Worm (Caenorhabditis elegans) whole organism, L1 larva: Measurements from ENCODE around the gene Y42G9A.3.

Source experiments
- C34B4.2 ChIP-seq: sonication (generic microtip); optimal IDR thresholded peaks from 2 replicates; lab custom pipeline; 2017; ENCODE audit warnings: mild to moderate bottlenecking, missing genetic modification characterization, missing compliant biosample characterization
- F16B12.6 ChIP-seq: fragments of 150-350 bp; optimal IDR thresholded peaks from 2 replicates; lab custom pipeline; 2014; ENCODE audit warnings: missing biosample characterization, missing genetic modification characterization
- aha-1 ChIP-seq: fragments of 150-350 bp; optimal IDR thresholded peaks from 2 replicates; lab custom pipeline; 2014; ENCODE audit warnings: missing biosample characterization, missing genetic modification characterization
- alr-1 ChIP-seq: fragments of 200-800 bp; sonication (Bioruptor generic); optimal IDR thresholded peaks from 2 replicates; lab custom pipeline; 2018; ENCODE audit warnings: borderline replicate concordance, mild to moderate bottlenecking, missing genetic modification characterization, missing compliant biosample characterization
- aly-2 ChIP-seq: fragments of 150-350 bp; optimal IDR thresholded peaks from 2 replicates; lab custom pipeline; 2014; ENCODE audit warnings: missing biosample characterization, missing genetic modification characterization
- ama-1 ChIP-seq: fragments of 150-350 bp; optimal IDR thresholded peaks from 2 replicates; lab custom pipeline; 2014
- blmp-1 ChIP-seq: fragments of 150-350 bp; optimal IDR thresholded peaks from 2 replicates; lab custom pipeline; 2014; ENCODE audit warnings: missing biosample characterization, missing genetic modification characterization
- ceh-8 ChIP-seq: fragments of 200-800 bp; sonication (Bioruptor generic); optimal IDR thresholded peaks from 2 replicates; lab custom pipeline; 2018; ENCODE audit warnings: mild to moderate bottlenecking, missing genetic modification characterization, moderate library complexity, missing compliant biosample characterization
- ceh-82 ChIP-seq, 3 experiments: fragments of 150-350 bp in 1 of 3; sonication (generic microtip) in 2 of 3; optimal IDR thresholded peaks; 2 replicates each; lab custom pipeline; 2014 to 2017; ENCODE audit warnings: missing biosample characterization in 3 of 3, missing genetic modification characterization in 3 of 3
- ceh-88 ChIP-seq: fragments of 200-800 bp; sonication (Bioruptor generic); IDR thresholded peaks from 2 replicates; pipeline ENCODE4 v1.3.6; 2022; ENCODE audit warnings: missing genetic modification characterization, missing compliant biosample characterization
- ceh-90 ChIP-seq: sonication (generic microtip); optimal IDR thresholded peaks from 2 replicates; lab custom pipeline; 2016; ENCODE audit warnings: missing genetic modification characterization, missing compliant biosample characterization
- ces-1 ChIP-seq: fragments of 150-350 bp; optimal IDR thresholded peaks from 2 replicates; lab custom pipeline; 2014; ENCODE audit warnings: missing biosample characterization, missing genetic modification reagents, missing genetic modification characterization
- dpl-1 ChIP-seq, 3 experiments: fragments of 150-350 bp in 2 of 3; sonication (generic microtip) in 1 of 3; optimal IDR thresholded peaks; 2 replicates each; lab custom pipeline; 2014 to 2017; ENCODE audit warnings: missing biosample characterization in 3 of 3, missing genetic modification characterization in 3 of 3, missing genetic modification reagents in 3 of 3
- dsc-1 ChIP-seq: sonication (generic microtip); optimal IDR thresholded peaks from 2 replicates; lab custom pipeline; 2016; ENCODE audit warnings: mild to moderate bottlenecking, missing genetic modification characterization, missing compliant biosample characterization
- efl-3 ChIP-seq: fragments of 200-800 bp; sonication (Bioruptor generic); optimal IDR thresholded peaks from 2 replicates; lab custom pipeline; 2018; ENCODE audit warnings: mild to moderate bottlenecking, missing genetic modification characterization, missing compliant biosample characterization
- egl-27 ChIP-seq, 2 experiments: fragments of 150-350 bp in 1 of 2; sonication (generic microtip); optimal IDR thresholded peaks; 3 replicates each; lab custom pipeline; 2017 to 2018; ENCODE audit warnings: missing biosample characterization in 2 of 2, missing genetic modification characterization in 2 of 2, missing genetic modification reagents in 2 of 2
- elt-2 ChIP-seq: sonication (generic microtip); optimal IDR thresholded peaks from 2 replicates; lab custom pipeline; 2016; ENCODE audit warnings: missing genetic modification characterization, mild to moderate bottlenecking, inconsistent platforms, missing compliant biosample characterization, missing genetic modification reagents
- ets-5 ChIP-seq: fragments of 200-800 bp; sonication (Bioruptor generic); IDR thresholded peaks from 2 replicates; pipeline ENCODE4 v1.3.6; 2022; ENCODE audit warnings: missing genetic modification characterization, missing compliant biosample characterization
- fkh-4 ChIP-seq: sonication (generic microtip); optimal IDR thresholded peaks from 2 replicates; lab custom pipeline; 2016; ENCODE audit warnings: missing compliant biosample characterization, missing genetic modification characterization, borderline replicate concordance
- fkh-8 ChIP-seq: sonication (generic microtip); optimal IDR thresholded peaks from 2 replicates; lab custom pipeline; 2016; ENCODE audit warnings: mild to moderate bottlenecking, missing genetic modification characterization, missing compliant biosample characterization
- fos-1 ChIP-seq: fragments of 150-350 bp; optimal IDR thresholded peaks from 2 replicates; lab custom pipeline; 2014; ENCODE audit warnings: missing biosample characterization, missing genetic modification characterization
- hpl-2 ChIP-seq: fragments of 150-350 bp; optimal IDR thresholded peaks from 2 replicates; lab custom pipeline; 2014; ENCODE audit warnings: missing biosample characterization, missing genetic modification reagents, missing genetic modification characterization
- irx-1 ChIP-seq: sonication (generic microtip); optimal IDR thresholded peaks from 2 replicates; lab custom pipeline; 2016; ENCODE audit warnings: missing genetic modification characterization, missing compliant biosample characterization
- lin-14 ChIP-seq: fragments of 200-800 bp; sonication (Bioruptor generic); optimal IDR thresholded peaks from 2 replicates; lab custom pipeline; 2018; ENCODE audit warnings: mild to moderate bottlenecking, missing genetic modification characterization, moderate library complexity, missing compliant biosample characterization
- lin-15B ChIP-seq: fragments of 150-350 bp; sonication (generic microtip); optimal IDR thresholded peaks from 3 replicates; lab custom pipeline; 2014; ENCODE audit warnings: missing biosample characterization, missing genetic modification characterization
- lin-35 ChIP-seq, 2 experiments: fragments of 150-350 bp; optimal IDR thresholded peaks; 2 replicates each; lab custom pipeline; 2014; ENCODE audit warnings: missing biosample characterization in 2 of 2, missing genetic modification characterization in 2 of 2, missing genetic modification reagents in 2 of 2
- lin-39 ChIP-seq: fragments of 150-350 bp; optimal IDR thresholded peaks from 2 replicates; lab custom pipeline; 2014; ENCODE audit warnings: missing biosample characterization, missing genetic modification reagents, missing genetic modification characterization
- lsy-2 ChIP-seq, 2 experiments: fragments of 150-350 bp; optimal IDR thresholded peaks; 2 replicates each; lab custom pipeline; 2014; ENCODE audit warnings: missing biosample characterization in 2 of 2, missing genetic modification characterization in 2 of 2
- mab-9 ChIP-seq: fragments of 200-800 bp; sonication (Bioruptor generic); IDR thresholded peaks from 2 replicates; pipeline ENCODE4 v1.3.6; 2022; ENCODE audit warnings: missing genetic modification reagents, missing genetic modification characterization, missing compliant biosample characterization
- mdl-1 ChIP-seq, 2 experiments: fragments of 150-350 bp; optimal IDR thresholded peaks; 2 replicates each; lab custom pipeline; 2014 to 2017; ENCODE audit warnings: missing biosample characterization in 2 of 2, missing genetic modification characterization in 2 of 2, inconsistent platforms in 1 of 2
- mef-2 ChIP-seq: fragments of 150-350 bp; optimal IDR thresholded peaks from 2 replicates; lab custom pipeline; 2014; ENCODE audit warnings: missing biosample characterization, missing genetic modification characterization
- mep-1 ChIP-seq: fragments of 150-350 bp; optimal IDR thresholded peaks from 2 replicates; lab custom pipeline; 2014; ENCODE audit warnings: missing biosample characterization, missing genetic modification characterization
- nhr-12 ChIP-seq: sonication (generic microtip); optimal IDR thresholded peaks from 2 replicates; lab custom pipeline; 2017; ENCODE audit warnings: missing biosample characterization, missing genetic modification characterization
- nhr-19 ChIP-seq: fragments of 200-800 bp; sonication (Bioruptor generic); conservative IDR thresholded peaks from 2 replicates; pipeline ENCODE4 v1.3.6; 2022; ENCODE audit warnings: missing genetic modification characterization, missing compliant biosample characterization
- nhr-237 ChIP-seq: fragments of 150-350 bp; optimal IDR thresholded peaks from 2 replicates; lab custom pipeline; 2014; ENCODE audit warnings: missing biosample characterization, missing genetic modification characterization
- nhr-28 ChIP-seq: fragments of 150-350 bp; optimal IDR thresholded peaks from 2 replicates; lab custom pipeline; 2014; ENCODE audit warnings: missing biosample characterization, missing genetic modification characterization
- nhr-47 ChIP-seq: sonication (generic microtip); optimal IDR thresholded peaks from 2 replicates; lab custom pipeline; 2016; ENCODE audit warnings: mild to moderate bottlenecking, missing genetic modification characterization, moderate library complexity, missing compliant biosample characterization
- nhr-76 ChIP-seq: sonication (generic microtip); optimal IDR thresholded peaks from 2 replicates; lab custom pipeline; 2017; ENCODE audit warnings: missing biosample characterization, missing genetic modification characterization
- nhr-77 ChIP-seq: fragments of 150-350 bp; optimal IDR thresholded peaks from 2 replicates; lab custom pipeline; 2014; ENCODE audit warnings: missing biosample characterization, missing genetic modification characterization
- nhr-84 ChIP-seq: sonication (generic microtip); optimal IDR thresholded peaks from 2 replicates; lab custom pipeline; 2017; ENCODE audit warnings: missing biosample characterization, missing genetic modification characterization
- nhr-85 ChIP-seq: sonication (generic microtip); peaks from one replicate; lab custom pipeline; 2016; ENCODE audit warnings: missing genetic modification characterization, inconsistent platforms, missing compliant biosample characterization
- nhr-90 ChIP-seq: sonication (generic microtip); optimal IDR thresholded peaks from 2 replicates; lab custom pipeline; 2016; ENCODE audit warnings: mild to moderate bottlenecking, missing genetic modification characterization, missing compliant biosample characterization; ENCODE audit not compliant: poor library complexity
- pag-3 ChIP-seq: sonication (generic microtip); optimal IDR thresholded peaks from 2 replicates; lab custom pipeline; 2017; ENCODE audit warnings: missing genetic modification characterization, mild to moderate bottlenecking, missing compliant biosample characterization, antibody characterized with exemption, borderline replicate concordance; ENCODE audit not compliant: insufficient read depth
- pax-3 ChIP-seq: fragments of 200-800 bp; sonication (Bioruptor generic); optimal IDR thresholded peaks from 2 replicates; lab custom pipeline; 2018; ENCODE audit warnings: mild to moderate bottlenecking, missing genetic modification characterization, moderate library complexity, missing compliant biosample characterization
- skn-1 ChIP-seq: fragments of 150-350 bp; optimal IDR thresholded peaks from 2 replicates; lab custom pipeline; 2014; ENCODE audit warnings: missing biosample characterization, missing genetic modification characterization
- snpc-4 ChIP-seq: fragments of 150-350 bp; optimal IDR thresholded peaks from 2 replicates; lab custom pipeline; 2014; ENCODE audit warnings: missing biosample characterization, missing genetic modification characterization
- snu-23 ChIP-seq: sonication (generic microtip); optimal IDR thresholded peaks from 2 replicates; lab custom pipeline; 2016; ENCODE audit warnings: missing genetic modification characterization, missing compliant biosample characterization
- sox-4 ChIP-seq: sonication (generic microtip); optimal IDR thresholded peaks from 2 replicates; lab custom pipeline; 2016; ENCODE audit warnings: missing genetic modification characterization, missing compliant biosample characterization
- sup-37 ChIP-seq: fragments of 200-800 bp; sonication (Bioruptor generic); optimal IDR thresholded peaks from 2 replicates; lab custom pipeline; 2018; ENCODE audit warnings: mild to moderate bottlenecking, missing genetic modification characterization, missing compliant biosample characterization
- swsn-7 ChIP-seq: sonication (generic microtip); optimal IDR thresholded peaks from 2 replicates; lab custom pipeline; 2016; ENCODE audit warnings: missing genetic modification characterization, missing compliant biosample characterization
- tbx-2 ChIP-seq: sonication (generic microtip); optimal IDR thresholded peaks from 2 replicates; lab custom pipeline; 2016; ENCODE audit warnings: missing genetic modification characterization, missing compliant biosample characterization
- unc-130 ChIP-seq: fragments of 150-350 bp; optimal IDR thresholded peaks from 2 replicates; lab custom pipeline; 2017; ENCODE audit warnings: missing biosample characterization, missing genetic modification characterization, inconsistent platforms
- unc-86 ChIP-seq: sonication (generic microtip); optimal IDR thresholded peaks from 2 replicates; lab custom pipeline; 2016; ENCODE audit warnings: missing genetic modification characterization, missing compliant biosample characterization
- ztf-4 ChIP-seq: fragments of 150-350 bp; optimal IDR thresholded peaks from 2 replicates; lab custom pipeline; 2014; ENCODE audit warnings: missing biosample characterization, missing genetic modification characterization

Y42G9A.3 gene

ce11 chrIII:6144390-6144962 lies 1.6 kb upstream of the Y42G9A.3 start (continued):
- TF ChIP-seq aly-2 (no peak), skn-1 (tag; lab: Kevin White, UChicago) (no peak), fkh-8 (no peak), mef-2 (tag; lab: Kevin White, UChicago) (no peak), ets-5 (no peak), nhr-90 (tag; lab: Kevin White, UChicago) (peak; percentile 9), lin-39 (no peak), snpc-4 (tag; lab: Kevin White, UChicago) (no peak), ces-1 (no peak), unc-86 (tag; lab: Kevin White, UChicago) (no peak), nhr-84 (tag; lab: Kevin White, UChicago) (no peak), nhr-19 (GFP tag; lab: Robert Waterston, UW) (no peak), dpl-1 (GFP tag; optimal IDR thresholded peaks at IDR 0.05; lab: Kevin White, UChicago) (no peak), mep-1 (tag; lab: Kevin White, UChicago) (no peak), egl-27 (tag; optimal IDR thresholded peaks at IDR 0.05; lab: Kevin White, UChicago) (no peak), sox-4 (tag; lab: Kevin White, UChicago) (no peak), F16B12.6 (tag; lab: Kevin White, UChicago) (no peak), nhr-76 (tag; lab: Kevin White, UChicago) (no peak), snu-23 (GFP tag; lab: Kevin White, UChicago) (peak; percentile 42), swsn-7 (no peak), lsy-2 (tag; optimal IDR thresholded peaks at IDR 0.05; lab: Kevin White, UChicago) (peak in 1 of 2 experiments; percentile 65), blmp-1 (tag; lab: Kevin White, UChicago) (peak; percentile 86), nhr-237 (tag; lab: Kevin White, UChicago) (no peak), lin-14 (GFP tag; lab: Kevin White, UChicago) (peak; percentile 21), ama-1 (lab: Kevin White, UChicago) (no peak), ztf-4 (no peak), irx-1 (tag; lab: Kevin White, UChicago) (no peak), elt-2 (tag; lab: Kevin White, UChicago) (no peak), nhr-85 (tag; lab: Kevin White, UChicago) (peak; percentile 76), mab-9 (GFP tag; lab: Robert Waterston, UW) (no peak), ceh-82 (tag; optimal IDR thresholded peaks at IDR 0.05; lab: Kevin White, UChicago) (no peak), nhr-28 (tag; lab: Kevin White, UChicago) (no peak), ceh-88 (GFP tag; lab: Robert Waterston, UW) (no peak), alr-1 (tag; lab: Kevin White, UChicago) (no peak), ceh-90 (no peak), C34B4.2 (tag; lab: Kevin White, UChicago) (no peak), lin-35 (GFP tag; optimal IDR thresholded peaks at IDR 0.05; lab: Kevin White, UChicago) (peak in 1 of 2 experiments; percentile 30), efl-3 (GFP tag; lab: Kevin White, UChicago) (no peak), nhr-47 (no peak), mdl-1 (tag; optimal IDR thresholded peaks at IDR 0.05; lab: Kevin White, UChicago) (peak in 1 of 2 experiments; percentile 71), sup-37 (GFP tag; lab: Kevin White, UChicago) (no peak), fkh-4 (tag; lab: Kevin White, UChicago) (no peak), dsc-1 (tag; lab: Kevin White, UChicago) (no peak), tbx-2 (tag; lab: Kevin White, UChicago) (no peak), pax-3 (tag; lab: Kevin White, UChicago) (no peak), fos-1 (tag; lab: Kevin White, UChicago) (no peak), nhr-77 (tag; lab: Kevin White, UChicago) (no peak), hpl-2 (no peak), pag-3 (tag; lab: Kevin White, UChicago) (no peak), unc-130 (peak; percentile 41), lin-15B (no peak), ceh-8 (GFP tag; lab: Kevin White, UChicago) (no peak), aha-1 (tag; lab: Kevin White, UChicago) (no peak), nhr-12 (tag; lab: Kevin White, UChicago) (no peak)
